Worm (Caenorhabditis elegans): ENCODE results near the gene F54B11.8.

F54B11.8 gene

DNA sequence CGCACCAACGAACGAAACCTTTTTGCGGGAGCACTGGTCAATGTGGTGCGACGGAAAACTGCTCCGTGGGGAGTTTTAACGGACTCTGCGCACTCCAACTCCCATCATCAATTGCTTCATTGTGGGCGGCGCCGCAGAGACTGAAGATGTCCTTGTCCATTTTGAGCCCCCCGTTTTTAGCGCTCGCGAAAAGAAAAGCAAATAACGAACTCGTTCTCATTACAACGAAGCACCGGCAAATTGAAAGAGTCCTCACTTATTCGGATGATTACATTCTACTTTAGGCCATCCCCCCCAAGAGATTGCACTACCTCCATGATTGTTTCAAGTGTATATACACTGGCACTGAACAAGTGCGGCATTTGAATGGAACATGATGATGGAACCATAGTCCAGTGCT lies 43.1 kb upstream of the F54B11.8 start, which contains the start of gene acr-9:
Gene acr-9, minus strand, starts transcription at position 101 of the 400 bp plus-strand sequence.
- TF ChIP-seq efl-1 (optimal IDR thresholded peaks at IDR 0.05): no peak
- TF ChIP-seq efl-1 (GFP tag; optimal IDR thresholded peaks at IDR 0.05 in 1 of 2): no peak
- no peak for TF ChIP-seq ces-1 (GFP tag; optimal IDR thresholded peaks at IDR 0.05)
- TF ChIP-seq F16B12.6 (tag; optimal IDR thresholded peaks at IDR 0.05): no peak
- TF ChIP-seq lsy-2 (tag; optimal IDR thresholded peaks at IDR 0.05): no peak
- no peak for TF ChIP-seq nhr-85 (tag)
- no peak for TF ChIP-seq tbx-2 (tag; optimal IDR thresholded peaks at IDR 0.05)
- no peak for TF ChIP-seq jun-1 (tag; optimal IDR thresholded peaks at IDR 0.05)
- no peak for TF ChIP-seq grh-1 (GFP tag; IDR thresholded peaks at IDR 0.05)
- TF ChIP-seq pag-3 (tag; optimal IDR thresholded peaks at IDR 0.05; ENCODE audit: borderline replicate concordance, insufficient read depth): no peak
- no peak for TF ChIP-seq zip-4 (GFP tag; optimal IDR thresholded peaks at IDR 0.05)
- no peak for TF ChIP-seq nhr-76 (tag; optimal IDR thresholded peaks at IDR 0.05)
- no peak for TF ChIP-seq hpl-2 (GFP tag; optimal IDR thresholded peaks at IDR 0.05)
- TF ChIP-seq fkh-4 (tag; optimal IDR thresholded peaks at IDR 0.05; ENCODE audit: borderline replicate concordance): no peak
- no peak for TF ChIP-seq ama-1 (optimal IDR thresholded peaks at IDR 0.05)
- no peak for TF ChIP-seq nhr-84 (tag; optimal IDR thresholded peaks at IDR 0.05)
- no peak for TF ChIP-seq unc-130 (tag; optimal IDR thresholded peaks at IDR 0.05)
- TF ChIP-seq nhr-12 (tag; optimal IDR thresholded peaks at IDR 0.05): no peak
- no peak for TF ChIP-seq tlp-1 (tag; optimal IDR thresholded peaks at IDR 0.05)

- TF ChIP-seq hpl-2 (GFP tag; optimal IDR thresholded peaks at IDR 0.05) (no peak), Y116A8C.19 (tag; optimal IDR thresholded peaks at IDR 0.05; ENCODE audit: borderline replicate concordance) (no peak), lir-3 (tag; optimal IDR thresholded peaks at IDR 0.05; ENCODE audit: poor library complexity) (no peak), nhr-11 (tag; optimal IDR thresholded peaks at IDR 0.05) (no peak), sup-37 (GFP tag; optimal IDR thresholded peaks at IDR 0.05) (no peak), lin-14 (GFP tag; optimal IDR thresholded peaks at IDR 0.05) (peak; percentile 16)
Observed at ce11 chrX:13644884-13645283, 41.2 kb upstream of the F54B11.8 start.

- TF ChIP-seq isw-1 (GFP tag; IDR thresholded peaks at IDR 0.05): no peak
- no peak for TF ChIP-seq nhr-19 (GFP tag; conservative IDR thresholded peaks at IDR 0.05)
- peak; percentile 39 for TF ChIP-seq lin-14 (GFP tag; optimal IDR thresholded peaks at IDR 0.05)
Observed at ce11 chrX:13639577-13639976, 35.9 kb upstream of the F54B11.8 start, which contains the start of gene twk-20. TSS of gene twk-20 (plus strand) at chrX:13639877.

- TF ChIP-seq nhr-90 (tag; optimal IDR thresholded peaks at IDR 0.05; ENCODE audit: poor library complexity) (no peak), nhr-77 (tag; optimal IDR thresholded peaks at IDR 0.05) (no peak), unc-86 (tag; optimal IDR thresholded peaks at IDR 0.05) (no peak), F16B12.6 (tag; optimal IDR thresholded peaks at IDR 0.05) (no peak), lir-3 (tag; optimal IDR thresholded peaks at IDR 0.05; ENCODE audit: poor library complexity) (no peak), isw-1 (GFP tag; IDR thresholded peaks at IDR 0.05) (no peak), skn-1 (tag; optimal IDR thresholded peaks at IDR 0.05) (peak; percentile 3), egl-27 (tag; optimal IDR thresholded peaks at IDR 0.05) (no peak), nhr-12 (tag; optimal IDR thresholded peaks at IDR 0.05) (no peak), Y116A8C.19 (tag; optimal IDR thresholded peaks at IDR 0.05; ENCODE audit: borderline replicate concordance) (no peak), nhr-19 (GFP tag; conservative IDR thresholded peaks at IDR 0.05) (peak; percentile 37), jun-1 (tag; optimal IDR thresholded peaks at IDR 0.05) (no peak), snpc-4 (tag; optimal IDR thresholded peaks at IDR 0.05) (no peak), unc-62 (GFP tag; optimal IDR thresholded peaks at IDR 0.05) (no peak), ztf-4 (tag; optimal IDR thresholded peaks at IDR 0.05) (no peak), nhr-85 (tag) (no peak), swsn-7 (tag; optimal IDR thresholded peaks at IDR 0.05) (peak; percentile 24), ceh-90 (tag; optimal IDR thresholded peaks at IDR 0.05) (no peak), lin-13 (GFP tag; optimal IDR thresholded peaks at IDR 0.05) (no peak), nhr-76 (tag; optimal IDR thresholded peaks at IDR 0.05) (no peak), ets-5 (GFP tag; IDR thresholded peaks at IDR 0.05) (no peak), irx-1 (tag; optimal IDR thresholded peaks at IDR 0.05) (no peak), hlh-4 (tag; optimal IDR thresholded peaks at IDR 0.05) (no peak), nhr-47 (tag; optimal IDR thresholded peaks at IDR 0.05) (no peak), blmp-1 (tag; optimal IDR thresholded peaks at IDR 0.05) (no peak), mdl-1 (tag; optimal IDR thresholded peaks at IDR 0.05) (peak in 1 of 2 experiments; percentile 3), nhr-71 (tag; optimal IDR thresholded peaks at IDR 0.05) (peak; percentile 66), dsc-1 (tag; optimal IDR thresholded peaks at IDR 0.05) (no peak), fos-1 (tag; optimal IDR thresholded peaks at IDR 0.05) (no peak), nhr-20 (tag; optimal IDR thresholded peaks at IDR 0.05) (peak; percentile 21)
Observed at ce11 chrX:13638351-13638958, 34.7 kb upstream of the F54B11.8 start.
